Fruit fly (Drosophila melanogaster) whole organism, pupa: ENCODE measurements around the gene Tmem43.

Source experiments
- CG10348 ChIP-seq: fragments of 200-800 bp; sonication (Bioruptor generic); IDR thresholded peaks from 2 replicates; pipeline ENCODE4 v1.3.6; 2022; ENCODE audit warnings: missing biosample characterization, missing genetic modification characterization
- CG12605 ChIP-seq: fragments of 200-800 bp; sonication (Bioruptor generic); IDR thresholded peaks from 2 replicates; pipeline ENCODE4 v1.3.6; 2022; ENCODE audit warnings: missing biosample characterization, missing genetic modification characterization
- CG13204 ChIP-seq: fragments of 200-800 bp; sonication (Bioruptor generic); optimal IDR thresholded peaks from 2 replicates; lab custom pipeline; 2018; ENCODE audit warnings: missing biosample characterization, mild to moderate bottlenecking, missing genetic modification characterization, moderate library complexity
- CG14655 ChIP-seq: fragments of 200-800 bp; sonication (Bioruptor generic); optimal IDR thresholded peaks from 3 replicates; lab custom pipeline; 2017; ENCODE audit warnings: mild to moderate bottlenecking, missing biosample characterization, missing genetic modification reagents, missing genetic modification characterization
- CG15710 ChIP-seq: fragments of 200-800 bp; sonication (Bioruptor generic); optimal IDR thresholded peaks from 2 replicates; lab custom pipeline; 2018; ENCODE audit warnings: missing biosample characterization, mild to moderate bottlenecking, missing genetic modification characterization, moderate library complexity
- CG17806 ChIP-seq: fragments of 200-800 bp; sonication (Bioruptor generic); optimal IDR thresholded peaks from 2 replicates; lab custom pipeline; 2018; ENCODE audit warnings: missing biosample characterization, mild to moderate bottlenecking, missing genetic modification characterization, moderate library complexity
- CG32121 ChIP-seq: fragments of 200-800 bp; sonication (Bioruptor generic); IDR thresholded peaks from 2 replicates; pipeline ENCODE4 v1.3.6; 2022; ENCODE audit warnings: missing biosample characterization, missing genetic modification characterization
- CG34367 ChIP-seq: fragments of 200-800 bp; sonication (Bioruptor generic); optimal IDR thresholded peaks from 2 replicates; lab custom pipeline; 2018; ENCODE audit warnings: missing biosample characterization, mild to moderate bottlenecking, missing genetic modification characterization
- CG8159 ChIP-seq: fragments of 200-800 bp; sonication (Bioruptor generic); optimal IDR thresholded peaks from 3 replicates; lab custom pipeline; 2018; ENCODE audit warnings: missing biosample characterization, mild to moderate bottlenecking, missing genetic modification characterization, moderate library complexity
- CG8301 ChIP-seq: fragments of 200-800 bp; sonication (Bioruptor generic); optimal IDR thresholded peaks from 2 replicates; lab custom pipeline; 2018; ENCODE audit warnings: missing biosample characterization, mild to moderate bottlenecking, missing genetic modification characterization
- CG9948 ChIP-seq: fragments of 200-800 bp; sonication (Bioruptor generic); optimal IDR thresholded peaks from 2 replicates; lab custom pipeline; 2018; ENCODE audit warnings: missing biosample characterization, mild to moderate bottlenecking, missing genetic modification characterization, moderate library complexity
- D1 ChIP-seq: fragments of 200-800 bp; sonication (Bioruptor generic); optimal IDR thresholded peaks from 2 replicates; lab custom pipeline; 2018; ENCODE audit warnings: missing biosample characterization, mild to moderate bottlenecking, missing genetic modification characterization, moderate library complexity
- EcR ChIP-seq: fragments of 200-800 bp; sonication (Bioruptor generic); optimal IDR thresholded peaks from 3 replicates; lab custom pipeline; 2019; ENCODE audit warnings: missing biosample characterization, missing genetic modification characterization, mild to moderate bottlenecking, moderate library complexity, missing genetic modification reagents
- Pif1A ChIP-seq: fragments of 200-800 bp; sonication (Bioruptor generic); optimal IDR thresholded peaks from 3 replicates; lab custom pipeline; 2016; ENCODE audit warnings: missing biosample characterization, missing genetic modification characterization
- Pif1B ChIP-seq: fragments of 200-800 bp; sonication (Bioruptor generic); optimal IDR thresholded peaks from 3 replicates; lab custom pipeline; 2016; ENCODE audit warnings: missing biosample characterization, missing genetic modification characterization
- Snoo ChIP-seq: fragments of 200-800 bp; sonication (Bioruptor generic); optimal IDR thresholded peaks from 3 replicates; lab custom pipeline; 2017; ENCODE audit warnings: missing biosample characterization, mild to moderate bottlenecking, missing genetic modification characterization, inconsistent platforms
- fd96Ca ChIP-seq: fragments of 200-800 bp; sonication (Bioruptor generic); IDR thresholded peaks from 3 replicates; pipeline ENCODE4 v1.3.6; 2022; ENCODE audit warnings: missing biosample characterization, missing genetic modification characterization
- gl ChIP-seq: fragments of 200-800 bp; sonication (Bioruptor generic); optimal IDR thresholded peaks from 2 replicates; lab custom pipeline; 2018; ENCODE audit warnings: missing biosample characterization, mild to moderate bottlenecking, missing genetic modification characterization
- rn ChIP-seq: fragments of 200-800 bp; sonication (Bioruptor generic); IDR thresholded peaks from 2 replicates; pipeline ENCODE4 v1.3.6; 2022; ENCODE audit warnings: missing biosample characterization, missing genetic modification characterization

The Tmem43 gene

dm6 chr3L:7914969-7915596 is at the start of gene Tmem43:
TSS of gene Tmem43 (minus strand) at chr3L:7915120.
- TF ChIP-seq Pif1A (GFP tag; lab: Kevin White, UChicago) (no peak), rn (GFP tag; lab: Robert Waterston, UW) (no peak), EcR (no peak), CG34367 (tag; lab: Kevin White, UChicago) (no peak), CG8301 (no peak), CG14655 (GFP tag; lab: Kevin White, UChicago) (no peak), Pif1B (GFP tag; lab: Kevin White, UChicago) (no peak), gl (tag; lab: Kevin White, UChicago) (no peak), CG8159 (no peak), Snoo (tag; lab: Kevin White, UChicago) (no peak), CG10348 (no peak), CG15710 (tag; lab: Kevin White, UChicago) (no peak), CG9948 (tag; lab: Kevin White, UChicago) (no peak), CG17806 (tag; lab: Kevin White, UChicago) (no peak), CG12605 (GFP tag; lab: Robert Waterston, UW) (no peak)

dm6 chr3L:7963549-7963948 is 48.6 kb upstream of the Tmem43 start:
- TF ChIP-seq CG13204 (no peak), CG34367 (tag; lab: Kevin White, UChicago) (no peak), CG8159 (no peak), Snoo (tag; lab: Kevin White, UChicago) (no peak), Pif1B (GFP tag; lab: Kevin White, UChicago) (no peak), D1 (tag; lab: Kevin White, UChicago) (no peak), fd96Ca (GFP tag; lab: Robert Waterston, UW) (no peak), CG9948 (tag; lab: Kevin White, UChicago) (no peak), CG32121 (GFP tag; lab: Robert Waterston, UW) (no peak), EcR (no peak), rn (GFP tag; lab: Robert Waterston, UW) (no peak), CG12605 (GFP tag; lab: Robert Waterston, UW) (no peak), Pif1A (GFP tag; lab: Kevin White, UChicago) (no peak)

- no peak for TF ChIP-seq D1 (tag; lab: Kevin White, UChicago)
- no peak for TF ChIP-seq gl (tag; lab: Kevin White, UChicago)
- TF ChIP-seq EcR: no peak
- no peak for TF ChIP-seq Pif1B (GFP tag; lab: Kevin White, UChicago)
- TF ChIP-seq CG9948 (tag; lab: Kevin White, UChicago): no peak
- TF ChIP-seq CG8159: no peak
- TF ChIP-seq Pif1A (GFP tag; lab: Kevin White, UChicago): no peak
- no peak for TF ChIP-seq CG17806 (tag; lab: Kevin White, UChicago)
- TF ChIP-seq CG14655 (GFP tag; lab: Kevin White, UChicago): no peak
- no peak for TF ChIP-seq CG32121 (GFP tag; lab: Robert Waterston, UW)
- TF ChIP-seq CG13204: no peak
- no peak for TF ChIP-seq Snoo (tag; lab: Kevin White, UChicago)
- no peak for TF ChIP-seq fd96Ca (GFP tag; lab: Robert Waterston, UW)
- TF ChIP-seq CG12605 (GFP tag; lab: Robert Waterston, UW): no peak
- TF ChIP-seq CG8301: no peak
These were observed 48.1 kb upstream of the Tmem43 start for dm6 chr3L:7963022-7963421.

- TF ChIP-seq CG8159: peak; percentile 19
- no peak for TF ChIP-seq Pif1B (GFP tag; lab: Kevin White, UChicago)
- TF ChIP-seq, all 21 proteins: peak for 1
These were observed 47.2 kb upstream of the Tmem43 start for dm6 chr3L:7961973-7962753.

- TF ChIP-seq Pif1A (GFP tag; lab: Kevin White, UChicago) (no peak), CG13204 (no peak), EcR (no peak), Snoo (tag; lab: Kevin White, UChicago) (peak; percentile 37), CG10348 (no peak), D1 (tag; lab: Kevin White, UChicago) (no peak)
These were observed 46.1 kb upstream of the Tmem43 start for dm6 chr3L:7960707-7961695.

dm6 chr3L:7958590-7959180 is 43.8 kb upstream of the Tmem43 start:
- TF ChIP-seq CG12605 (GFP tag; lab: Robert Waterston, UW) (no peak), rn (GFP tag; lab: Robert Waterston, UW) (no peak), fd96Ca (GFP tag; lab: Robert Waterston, UW) (no peak)
